Fruit fly (Drosophila melanogaster): ENCODE measurements around the gene aus.

The aus gene

dm6 chr3R:21268873-21269272 is 80.5 kb downstream of the aus start, which contains the start of gene Rab1 (continued):
- TF ChIP-seq slp2 (GFP tag; optimal IDR thresholded peaks at IDR 0.05): peak; percentile 7
- no peak for TF ChIP-seq CG2129 (GFP tag; IDR thresholded peaks at IDR 0.05; ENCODE audit: partially characterized antibody)
- no peak for TF ChIP-seq Scr (GFP tag; IDR thresholded peaks at IDR 0.05; ENCODE audit: partially characterized antibody)
- peak; percentile 30; the same call in 1 of the 2 replicates for TF ChIP-seq CG42726 (GFP tag; IDR thresholded peaks at IDR 0.05; ENCODE audit: partially characterized antibody)
- peak; percentile 21 for TF ChIP-seq CG9876 (GFP tag; optimal IDR thresholded peaks at IDR 0.05)
- TF ChIP-seq CG8359 (GFP tag; optimal IDR thresholded peaks at IDR 0.05; ENCODE audit: borderline replicate concordance): no peak
- TF ChIP-seq CG13296 (GFP tag; optimal IDR thresholded peaks at IDR 0.05): peak; percentile 25
- no peak for TF ChIP-seq CG12236 (GFP tag; optimal IDR thresholded peaks at IDR 0.05)
- peak; percentile 42; the same call in 1 of the 3 replicates for TF ChIP-seq row (GFP tag; IDR thresholded peaks at IDR 0.05)
- TF ChIP-seq CG11695 (GFP tag; IDR thresholded peaks at IDR 0.05): no peak
- TF ChIP-seq D19B (GFP tag; optimal IDR thresholded peaks at IDR 0.05): no peak
- no peak for TF ChIP-seq NC2α (GFP tag; optimal IDR thresholded peaks at IDR 0.05)
- TF ChIP-seq Sry-δ (GFP tag; optimal IDR thresholded peaks at IDR 0.05): peak; percentile 46
- no peak for TF ChIP-seq schlank (tag; optimal IDR thresholded peaks at IDR 0.05)
- no peak for TF ChIP-seq hkb (optimal IDR thresholded peaks at IDR 0.05)
- no peak for TF ChIP-seq hkb (GFP tag; IDR thresholded peaks at IDR 0.05)
- no peak for TF ChIP-seq CG1602 (GFP tag; optimal IDR thresholded peaks at IDR 0.05)
- no peak for TF ChIP-seq fd96Cb (tag; optimal IDR thresholded peaks at IDR 0.05)
- no peak for TF ChIP-seq eve (GFP tag; optimal IDR thresholded peaks at IDR 0.05)
- no peak for TF ChIP-seq Abd-B (GFP tag; optimal IDR thresholded peaks at IDR 0.05)
- TF ChIP-seq NK7.1 (GFP tag; optimal IDR thresholded peaks at IDR 0.05): no peak
- no peak for TF ChIP-seq CG6254 (GFP tag; optimal IDR thresholded peaks at IDR 0.05)
- no peak for TF ChIP-seq ranshi (GFP tag; IDR thresholded peaks at IDR 0.05)
- no peak for TF ChIP-seq Poxn (GFP tag; IDR thresholded peaks at IDR 0.05)
- TF ChIP-seq Optix (GFP tag; IDR thresholded peaks at IDR 0.05): no peak
- peak; percentile 18 for TF ChIP-seq Dek (tag; optimal IDR thresholded peaks at IDR 0.05)
- TF ChIP-seq Gsc (GFP tag; IDR thresholded peaks at IDR 0.05): no peak
- TF ChIP-seq corto (GFP tag; optimal IDR thresholded peaks at IDR 0.05): no peak
- TF ChIP-seq ato (GFP tag; IDR thresholded peaks at IDR 0.05; ENCODE audit: partially characterized antibody): no peak
- TF ChIP-seq CG15696 (tag; optimal IDR thresholded peaks at IDR 0.05): no peak
- no peak for TF ChIP-seq grn (GFP tag; optimal IDR thresholded peaks at IDR 0.05)
- 0 out of 2 replicates have a peak, but pooled peaks have one; percentile 26 for TF ChIP-seq Ptx1 (GFP tag; IDR thresholded peaks at IDR 0.05)
- no peak for TF ChIP-seq CG32772 (GFP tag; IDR thresholded peaks at IDR 0.05)
- TF ChIP-seq Hr78 (GFP tag; optimal IDR thresholded peaks at IDR 0.05): peak in 1 of 2 experiments; percentile 39
- TF ChIP-seq HHEX (GFP tag; optimal IDR thresholded peaks at IDR 0.05): peak; percentile 45
- TF ChIP-seq TFAM (GFP tag; optimal IDR thresholded peaks at IDR 0.05): no peak
- TF ChIP-seq crc (GFP tag; optimal IDR thresholded peaks at IDR 0.05): no peak
- no peak for TF ChIP-seq CG17612 (GFP tag; IDR thresholded peaks at IDR 0.05)
- TF ChIP-seq CG9932 (GFP tag; IDR thresholded peaks at IDR 0.05): peak; percentile 75
- TF ChIP-seq HLH54F (GFP tag; optimal IDR thresholded peaks at IDR 0.05): peak; percentile 39
- TF ChIP-seq ind (GFP tag; optimal IDR thresholded peaks at IDR 0.05): peak; percentile 22
- TF ChIP-seq CG33213 (GFP tag; optimal IDR thresholded peaks at IDR 0.05): peak; percentile 4
- TF ChIP-seq CG8388 (GFP tag; optimal IDR thresholded peaks at IDR 0.05): no peak
- no peak for TF ChIP-seq cato (GFP tag; optimal IDR thresholded peaks at IDR 0.05; ENCODE audit: borderline replicate concordance)
- TF ChIP-seq ATbp (GFP tag; optimal IDR thresholded peaks at IDR 0.05): no peak
- peak; percentile 1 for TF ChIP-seq CG30020 (tag; optimal IDR thresholded peaks at IDR 0.05)
- no peak for TF ChIP-seq knrl (GFP tag; IDR thresholded peaks at IDR 0.05; ENCODE audit: partially characterized antibody)
- TF ChIP-seq Meics (GFP tag; optimal IDR thresholded peaks at IDR 0.05): peak; percentile 12
- TF ChIP-seq nerfin-1 (tag; optimal IDR thresholded peaks at IDR 0.05): peak; percentile 7
- TF ChIP-seq zfh2 (GFP tag; optimal IDR thresholded peaks at IDR 0.05): peak; percentile 59
- TF ChIP-seq MTF-1 (GFP tag; optimal IDR thresholded peaks at IDR 0.05; ENCODE audit: borderline replicate concordance): peak; percentile 42

Measured in whole organism, embryonic.